Fruit fly (Drosophila melanogaster) whole organism, prepupa: ENCODE results near the gene Delta.
A peak's percentile ranks its signal among the peaks of the same experiment; 100 is the strongest.

Experiments used
- Blimp-1 ChIP-seq: fragments of 200-800 bp; sonication (Bioruptor generic); optimal IDR thresholded peaks from 3 replicates; lab custom pipeline; 2017; ENCODE audit warnings: missing biosample characterization, missing genetic modification characterization, mild to moderate bottlenecking, moderate library complexity, missing genetic modification reagents
- CG10631 ChIP-seq: fragments of 200-800 bp; sonication (Bioruptor generic); optimal IDR thresholded peaks from 2 replicates; lab custom pipeline; 2016; ENCODE audit warnings: missing biosample characterization, missing genetic modification characterization
- CG10669 ChIP-seq: fragments of 200-800 bp; sonication (Bioruptor generic); optimal IDR thresholded peaks from 3 replicates; lab custom pipeline; 2018; ENCODE audit warnings: missing biosample characterization, mild to moderate bottlenecking, missing genetic modification characterization, moderate library complexity
- CG11294 ChIP-seq: fragments of 200-800 bp; sonication (Bioruptor generic); IDR thresholded peaks from 2 replicates; pipeline ENCODE4 v1.3.6; 2022; ENCODE audit warnings: missing biosample characterization, missing genetic modification characterization
- CG11762 ChIP-seq: fragments of 200-800 bp; sonication (Bioruptor generic); optimal IDR thresholded peaks from 3 replicates; lab custom pipeline; 2016; ENCODE audit warnings: missing biosample characterization, missing genetic modification characterization; ENCODE audit not compliant: insufficient read depth
- CG15336 ChIP-seq: fragments of 200-800 bp; sonication (Bioruptor generic); IDR thresholded peaks from 2 replicates; pipeline ENCODE4 v1.3.6; 2022; ENCODE audit warnings: missing biosample characterization, missing genetic modification characterization
- CG1621 ChIP-seq: fragments of 200-800 bp; sonication (Bioruptor generic); optimal IDR thresholded peaks from 3 replicates; lab custom pipeline; 2018; ENCODE audit warnings: missing biosample characterization, mild to moderate bottlenecking, missing genetic modification characterization
- CG3032 ChIP-seq: fragments of 200-800 bp; optimal IDR thresholded peaks from 2 replicates; lab custom pipeline; 2019; ENCODE audit warnings: missing biosample characterization, mild to moderate bottlenecking, missing genetic modification characterization, moderate library complexity
- CG31627 ChIP-seq: fragments of 200-800 bp; sonication (Bioruptor generic); optimal IDR thresholded peaks from 3 replicates; lab custom pipeline; 2016; ENCODE audit warnings: missing biosample characterization, missing genetic modification characterization
- CG34406 ChIP-seq: fragments of 200-800 bp; sonication (Bioruptor generic); optimal IDR thresholded peaks from 3 replicates; lab custom pipeline; 2016; ENCODE audit warnings: missing biosample characterization, missing genetic modification characterization
- CG3919 ChIP-seq: fragments of 200-800 bp; sonication (Bioruptor generic); optimal IDR thresholded peaks from 3 replicates; lab custom pipeline; 2016; ENCODE audit warnings: missing biosample characterization, missing genetic modification characterization
- CG6163 ChIP-seq: fragments of 200-800 bp; sonication (Bioruptor generic); IDR thresholded peaks from 3 replicates; pipeline ENCODE4 v1.3.6; 2022; ENCODE audit warnings: missing biosample characterization, missing genetic modification characterization
- CG6276 ChIP-seq: fragments of 200-800 bp; sonication (Bioruptor generic); optimal IDR thresholded peaks from 2 replicates; lab custom pipeline; 2017; ENCODE audit warnings: missing biosample characterization, mild to moderate bottlenecking, missing genetic modification characterization
- CG6808 ChIP-seq: fragments of 200-800 bp; sonication (Bioruptor generic); optimal IDR thresholded peaks from 3 replicates; lab custom pipeline; 2017; ENCODE audit warnings: missing biosample characterization, missing genetic modification characterization, mild to moderate bottlenecking, moderate library complexity, missing genetic modification reagents
- CG8319 ChIP-seq: fragments of 200-800 bp; sonication (Bioruptor generic); optimal IDR thresholded peaks from 3 replicates; lab custom pipeline; 2016; ENCODE audit warnings: missing biosample characterization, missing genetic modification characterization
- CG8632 ChIP-seq: fragments of 200-800 bp; sonication (Bioruptor generic); optimal IDR thresholded peaks from 3 replicates; lab custom pipeline; 2016; ENCODE audit warnings: missing biosample characterization, missing genetic modification characterization
- CG9139 ChIP-seq: fragments of 200-800 bp; sonication (Bioruptor generic); optimal IDR thresholded peaks from 3 replicates; lab custom pipeline; 2017; ENCODE audit warnings: missing biosample characterization, mild to moderate bottlenecking, missing genetic modification characterization
- Eip75B ChIP-seq: fragments of 200-800 bp; sonication (Bioruptor generic); optimal IDR thresholded peaks from 3 replicates; lab custom pipeline; 2016; ENCODE audit warnings: missing biosample characterization, missing genetic modification characterization
- Eip78C ChIP-seq: fragments of 200-800 bp; sonication (Bioruptor generic); peaks from one replicate; lab custom pipeline; 2016; ENCODE audit warnings: missing biosample characterization, missing genetic modification characterization
- Ets21C ChIP-seq: fragments of 200-800 bp; sonication (Bioruptor generic); optimal IDR thresholded peaks from 3 replicates; lab custom pipeline; 2016; ENCODE audit warnings: missing biosample characterization, missing genetic modification characterization
- Hr39 ChIP-seq: fragments of 200-800 bp; sonication (Bioruptor generic); optimal IDR thresholded peaks from 2 replicates; lab custom pipeline; 2016; ENCODE audit warnings: missing biosample characterization, missing genetic modification characterization
- Hr4 ChIP-seq: fragments of 200-800 bp; sonication (Bioruptor generic); optimal IDR thresholded peaks from 3 replicates; lab custom pipeline; 2016; ENCODE audit warnings: missing biosample characterization, missing genetic modification characterization
- Lpt ChIP-seq: fragments of 200-800 bp; sonication (Bioruptor generic); optimal IDR thresholded peaks from 3 replicates; lab custom pipeline; 2016; ENCODE audit warnings: missing biosample characterization, missing genetic modification characterization
- Met ChIP-seq: fragments of 200-800 bp; sonication (Bioruptor generic); optimal IDR thresholded peaks from 3 replicates; lab custom pipeline; 2016; ENCODE audit warnings: missing biosample characterization, missing genetic modification characterization
- OdsH ChIP-seq: fragments of 200-800 bp; sonication (Bioruptor generic); optimal IDR thresholded peaks from 3 replicates; lab custom pipeline; 2016; ENCODE audit warnings: missing biosample characterization, missing genetic modification characterization
- Smox ChIP-seq: fragments of 200-800 bp; sonication (Bioruptor generic); optimal IDR thresholded peaks from 3 replicates; lab custom pipeline; 2016; ENCODE audit warnings: missing biosample characterization, missing genetic modification characterization
- Sox102F ChIP-seq: fragments of 200-800 bp; sonication (Bioruptor generic); optimal IDR thresholded peaks from 2 replicates; lab custom pipeline; 2016; ENCODE audit warnings: missing biosample characterization, mild to moderate bottlenecking, missing genetic modification characterization
- Sox14 ChIP-seq: fragments of 200-800 bp; sonication (Bioruptor generic); optimal IDR thresholded peaks from 3 replicates; lab custom pipeline; 2016; ENCODE audit warnings: missing biosample characterization, missing genetic modification characterization
- acj6 ChIP-seq: fragments of 200-800 bp; sonication (Bioruptor generic); optimal IDR thresholded peaks from 3 replicates; lab custom pipeline; 2016; ENCODE audit warnings: missing biosample characterization, missing genetic modification characterization
- cyc ChIP-seq: fragments of 200-800 bp; sonication (Bioruptor generic); optimal IDR thresholded peaks from 3 replicates; lab custom pipeline; 2016; ENCODE audit warnings: missing biosample characterization, missing genetic modification characterization
- dac ChIP-seq: fragments of 200-800 bp; sonication (Bioruptor generic); optimal IDR thresholded peaks from 2 replicates; lab custom pipeline; 2017; ENCODE audit warnings: missing biosample characterization, mild to moderate bottlenecking, missing genetic modification characterization
- eg ChIP-seq: fragments of 200-800 bp; sonication (Bioruptor generic); IDR thresholded peaks from 3 replicates; pipeline ENCODE4 v1.3.6; 2022; ENCODE audit warnings: missing biosample characterization, missing genetic modification characterization
- esn ChIP-seq: fragments of 200-800 bp; sonication (Bioruptor generic); optimal IDR thresholded peaks from 2 replicates; lab custom pipeline; 2016; ENCODE audit warnings: missing biosample characterization, mild to moderate bottlenecking, missing genetic modification characterization, moderate library complexity
- fd59A ChIP-seq: fragments of 200-800 bp; sonication (Bioruptor generic); optimal IDR thresholded peaks from 2 replicates; lab custom pipeline; 2017; ENCODE audit warnings: missing biosample characterization, mild to moderate bottlenecking, missing genetic modification characterization, missing genetic modification reagents
- fd85E ChIP-seq: fragments of 200-800 bp; sonication (Bioruptor generic); optimal IDR thresholded peaks from 3 replicates; lab custom pipeline; 2016; ENCODE audit warnings: missing biosample characterization, missing genetic modification characterization
- fkh ChIP-seq: fragments of 200-800 bp; sonication (Bioruptor generic); optimal IDR thresholded peaks from 3 replicates; lab custom pipeline; 2017; ENCODE audit warnings: missing biosample characterization, mild to moderate bottlenecking, missing genetic modification characterization, moderate library complexity
- lz ChIP-seq: fragments of 200-800 bp; sonication (Bioruptor generic); optimal IDR thresholded peaks from 3 replicates; lab custom pipeline; 2016; ENCODE audit warnings: missing biosample characterization, missing genetic modification characterization
- net ChIP-seq: fragments of 200-800 bp; sonication (Bioruptor generic); optimal IDR thresholded peaks from 3 replicates; lab custom pipeline; 2016; ENCODE audit warnings: missing biosample characterization, missing genetic modification characterization
- pdm3 ChIP-seq: fragments of 200-800 bp; sonication (Bioruptor generic); optimal IDR thresholded peaks from 3 replicates; lab custom pipeline; 2016; ENCODE audit warnings: missing biosample characterization, missing genetic modification characterization
- salr ChIP-seq, 2 experiments: fragments of 200-800 bp; sonication (Bioruptor generic); optimal IDR thresholded peaks; 3 replicates each; lab custom pipeline; 2016 to 2018; ENCODE audit warnings: missing biosample characterization in 2 of 2, missing genetic modification characterization in 2 of 2, mild to moderate bottlenecking in 1 of 2
- spab ChIP-seq: fragments of 200-800 bp; sonication (Bioruptor generic); optimal IDR thresholded peaks from 2 replicates; lab custom pipeline; 2017; ENCODE audit warnings: missing biosample characterization, mild to moderate bottlenecking, missing genetic modification characterization, missing genetic modification reagents
- ss ChIP-seq, 2 experiments: fragments of 200-800 bp; sonication (Bioruptor generic); optimal IDR thresholded peaks; 2 replicates in 1 of 2; 3 replicates in 1 of 2; lab custom pipeline; 2017 to 2018; ENCODE audit warnings: mild to moderate bottlenecking in 2 of 2, missing biosample characterization in 2 of 2, missing genetic modification characterization in 2 of 2, moderate library complexity in 1 of 2
- svp ChIP-seq: fragments of 200-800 bp; sonication (Bioruptor generic); peaks from one replicate; lab custom pipeline; 2016; ENCODE audit warnings: missing biosample characterization, missing genetic modification characterization

The Delta gene

DNA sequence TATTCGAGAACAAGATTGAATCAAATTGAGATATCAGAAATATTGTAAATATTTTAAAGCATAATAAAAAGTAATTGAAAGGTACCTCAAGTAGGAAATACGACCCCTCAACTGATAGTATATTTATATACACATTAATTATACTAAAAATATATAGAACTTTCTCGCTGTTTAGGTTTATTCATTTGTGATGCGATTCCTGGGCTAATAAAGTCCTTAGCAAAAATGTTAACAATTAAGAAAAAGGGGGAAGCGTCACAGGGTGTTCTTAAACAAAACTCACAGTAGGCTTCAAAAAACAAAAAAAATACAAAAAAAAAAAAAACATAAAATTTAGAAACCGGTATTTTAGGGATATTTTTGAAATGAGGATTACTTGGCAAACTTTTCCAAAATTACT, 27.7 kb upstream of the Delta start, which contains the start of gene CG43203:
TSS of gene CG43203 (plus strand) at position 301 of the 400 bp plus-strand sequence.
- TF ChIP-seq fkh (GFP tag; lab: Kevin White, UChicago) (no peak), Ets21C (GFP tag; lab: Kevin White, UChicago) (no peak), CG31627 (no peak), CG8632 (GFP tag; lab: Kevin White, UChicago) (no peak), fd85E (GFP tag; lab: Kevin White, UChicago) (no peak), CG3032 (tag; lab: Kevin White, UChicago) (no peak), CG11294 (GFP tag; lab: Robert Waterston, UW) (no peak), lz (no peak), net (no peak), CG3919 (GFP tag; lab: Kevin White, UChicago) (no peak), Eip78C (peak; percentile 36), ss (GFP tag; optimal IDR thresholded peaks at IDR 0.05; lab: Kevin White, UChicago) (no peak), salr (GFP tag; optimal IDR thresholded peaks at IDR 0.05; lab: Kevin White, UChicago) (no peak), Sox102F (GFP tag; lab: Kevin White, UChicago) (no peak), CG11762 (no peak), acj6 (no peak), Sox14 (GFP tag; lab: Kevin White, UChicago) (no peak), svp (GFP tag; lab: Kevin White, UChicago) (peak; percentile 55)

dm6 chr3R:19352121-19352520, 26.1 kb upstream of the Delta start:
- TF ChIP-seq CG8632 (GFP tag; lab: Kevin White, UChicago) (no peak), Hr39 (GFP tag; lab: Kevin White, UChicago) (no peak), CG6808 (no peak), net (no peak), eg (GFP tag; lab: Robert Waterston, UW) (no peak), OdsH (GFP tag; lab: Kevin White, UChicago) (no peak), Sox14 (GFP tag; lab: Kevin White, UChicago) (no peak), Hr4 (GFP tag; lab: Kevin White, UChicago) (no peak), Met (GFP tag; lab: Kevin White, UChicago) (no peak)
- TF ChIP-seq, all 60 proteins: peak for 0

- no peak for TF ChIP-seq esn (GFP tag; lab: Kevin White, UChicago)
- TF ChIP-seq Blimp-1 (GFP tag; lab: Kevin White, UChicago): no peak
- TF ChIP-seq CG3919 (GFP tag; lab: Kevin White, UChicago): no peak
- no peak for TF ChIP-seq cyc (GFP tag; lab: Kevin White, UChicago)
- no peak for TF ChIP-seq Sox102F (GFP tag; lab: Kevin White, UChicago)
- no peak for TF ChIP-seq CG11294 (GFP tag; lab: Robert Waterston, UW)
- TF ChIP-seq lz: no peak
- TF ChIP-seq Eip78C: no peak
- no peak for TF ChIP-seq CG6276 (GFP tag; lab: Kevin White, UChicago)
- no peak for TF ChIP-seq CG10669 (GFP tag; lab: Kevin White, UChicago)
- TF ChIP-seq CG8319: no peak
- no peak for TF ChIP-seq CG15336 (GFP tag; lab: Robert Waterston, UW)
- no peak for TF ChIP-seq salr (GFP tag; optimal IDR thresholded peaks at IDR 0.05; lab: Kevin White, UChicago)
- no peak for TF ChIP-seq Lpt (GFP tag; lab: Kevin White, UChicago)
- no peak for TF ChIP-seq CG31627
- no peak for TF ChIP-seq CG3032 (tag; lab: Kevin White, UChicago)
- TF ChIP-seq spab: no peak
- TF ChIP-seq fd59A (GFP tag; lab: Kevin White, UChicago): no peak
- TF ChIP-seq CG9139 (GFP tag; lab: Kevin White, UChicago): no peak
These were observed 24.4 kb upstream of the Delta start for dm6 chr3R:19350375-19350943.

DNA sequence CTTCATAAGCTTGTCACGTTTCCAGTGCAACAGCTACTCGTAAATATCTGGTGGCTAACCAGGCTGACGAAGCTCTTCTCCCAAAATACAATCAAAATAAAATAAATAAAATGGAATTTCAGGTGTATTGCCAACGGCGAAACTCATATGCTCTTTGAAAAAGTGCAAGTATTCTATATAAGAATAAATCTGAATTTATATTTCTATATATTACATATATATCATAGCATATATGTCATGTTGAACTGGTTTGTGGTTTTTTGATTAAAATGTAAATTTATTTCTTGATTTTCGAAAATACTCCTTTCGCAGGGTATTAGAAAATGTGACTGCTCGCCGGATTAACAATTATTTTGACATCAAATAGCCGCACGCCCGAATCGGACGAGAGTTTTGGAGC, 21.7 kb upstream of the Delta start:
- TF ChIP-seq CG31627 (no peak), salr (GFP tag; optimal IDR thresholded peaks at IDR 0.05; lab: Kevin White, UChicago) (no peak), Blimp-1 (GFP tag; lab: Kevin White, UChicago) (no peak), dac (GFP tag; lab: Kevin White, UChicago) (no peak), acj6 (peak; percentile 33), Sox102F (GFP tag; lab: Kevin White, UChicago) (peak; percentile 10), CG34406 (GFP tag; lab: Kevin White, UChicago) (peak; percentile 6), CG10631 (GFP tag; lab: Kevin White, UChicago) (peak; percentile 17), pdm3 (GFP tag; lab: Kevin White, UChicago) (no peak), Eip75B (GFP tag; lab: Kevin White, UChicago) (no peak), Smox (GFP tag; lab: Kevin White, UChicago) (no peak), svp (GFP tag; lab: Kevin White, UChicago) (peak; percentile 67), CG1621 (tag; lab: Kevin White, UChicago) (no peak), Hr39 (GFP tag; lab: Kevin White, UChicago) (no peak), Eip78C (peak; percentile 52), CG3032 (tag; lab: Kevin White, UChicago) (no peak), esn (GFP tag; lab: Kevin White, UChicago) (peak; percentile 37), fd85E (GFP tag; lab: Kevin White, UChicago) (no peak), CG6163 (GFP tag; lab: Robert Waterston, UW) (no peak), Met (GFP tag; lab: Kevin White, UChicago) (peak; percentile 39)
